Fruit fly (Drosophila melanogaster): ENCODE results near the gene byn.
A peak's percentile ranks its signal among the peaks of the same experiment; 100 is the strongest.

Gene byn

DNA sequence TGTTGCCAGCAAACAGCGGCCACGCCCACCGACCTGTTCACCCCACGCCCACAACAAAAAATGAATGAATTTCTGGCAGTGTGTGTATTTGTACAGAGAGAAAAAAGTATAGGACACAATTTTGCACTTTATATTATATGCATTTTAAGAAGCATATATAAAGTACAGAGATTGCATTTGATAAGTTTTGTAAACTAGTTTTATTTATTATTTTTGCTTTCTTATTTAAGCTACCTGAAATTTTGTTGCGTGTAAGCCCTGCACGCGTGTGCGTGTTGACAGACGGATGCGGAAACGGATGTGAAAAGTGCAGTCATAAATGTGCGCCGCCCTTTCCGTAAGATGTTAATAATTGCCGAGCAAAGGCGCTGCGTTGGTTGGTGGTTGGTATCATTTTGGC is 30.7 kb upstream of the byn start:
- TF ChIP-seq CG3919 (GFP tag; optimal IDR thresholded peaks at IDR 0.05) (peak; percentile 23), fd59A (GFP tag; optimal IDR thresholded peaks at IDR 0.05) (peak; percentile 13), Gug (GFP tag; IDR thresholded peaks at IDR 0.05) (no peak), CG32006 (GFP tag; optimal IDR thresholded peaks at IDR 0.05) (peak; percentile 22), Eip75B (GFP tag; optimal IDR thresholded peaks at IDR 0.05) (peak; percentile 17), ss (GFP tag; optimal IDR thresholded peaks at IDR 0.05) (peak in 1 of 2 experiments; percentile 36), CG8119 (GFP tag; IDR thresholded peaks at IDR 0.05) (no peak), CG10669 (GFP tag; optimal IDR thresholded peaks at IDR 0.05) (peak; percentile 51), Met (GFP tag; optimal IDR thresholded peaks at IDR 0.05) (peak; percentile 4), acj6 (GFP tag; optimal IDR thresholded peaks at IDR 0.05) (no peak), cyc (GFP tag; optimal IDR thresholded peaks at IDR 0.05) (peak; percentile 6), CG6808 (GFP tag; optimal IDR thresholded peaks at IDR 0.05) (no peak), CG10631 (GFP tag; optimal IDR thresholded peaks at IDR 0.05) (peak; percentile 11), CG7368 (GFP tag; optimal IDR thresholded peaks at IDR 0.05) (no peak), net (GFP tag; optimal IDR thresholded peaks at IDR 0.05) (no peak), spab (GFP tag; optimal IDR thresholded peaks at IDR 0.05) (peak; percentile 18), Eip78C (GFP tag) (peak; percentile 36), Smox (GFP tag; optimal IDR thresholded peaks at IDR 0.05) (no peak), dsx (GFP tag; optimal IDR thresholded peaks at IDR 0.05; ENCODE audit: poor library complexity, severe bottlenecking) (no peak), Sox102F (GFP tag; optimal IDR thresholded peaks at IDR 0.05) (no peak), Ets21C (GFP tag; optimal IDR thresholded peaks at IDR 0.05) (no peak), svp (GFP tag) (peak; percentile 58), CG4318 (GFP tag; optimal IDR thresholded peaks at IDR 0.05) (no peak), dac (GFP tag; optimal IDR thresholded peaks at IDR 0.05) (no peak), CG6276 (GFP tag; optimal IDR thresholded peaks at IDR 0.05) (no peak), Hr4 (GFP tag; optimal IDR thresholded peaks at IDR 0.05) (no peak), CG8632 (GFP tag; optimal IDR thresholded peaks at IDR 0.05) (no peak), CG15336 (GFP tag; IDR thresholded peaks at IDR 0.05) (no peak), achi (GFP tag; optimal IDR thresholded peaks at IDR 0.05) (peak; percentile 10), Hr39 (GFP tag; optimal IDR thresholded peaks at IDR 0.05) (peak; percentile 9), Ets96B (tag; optimal IDR thresholded peaks at IDR 0.05) (peak; percentile 39), lz (GFP tag; optimal IDR thresholded peaks at IDR 0.05) (no peak), eg (GFP tag; IDR thresholded peaks at IDR 0.05) (no peak), Sox14 (GFP tag; optimal IDR thresholded peaks at IDR 0.05) (peak; percentile 4), pdm3 (GFP tag; optimal IDR thresholded peaks at IDR 0.05) (no peak), vri (GFP tag; optimal IDR thresholded peaks at IDR 0.05) (no peak), CG8319 (GFP tag; optimal IDR thresholded peaks at IDR 0.05) (no peak)

DNA sequence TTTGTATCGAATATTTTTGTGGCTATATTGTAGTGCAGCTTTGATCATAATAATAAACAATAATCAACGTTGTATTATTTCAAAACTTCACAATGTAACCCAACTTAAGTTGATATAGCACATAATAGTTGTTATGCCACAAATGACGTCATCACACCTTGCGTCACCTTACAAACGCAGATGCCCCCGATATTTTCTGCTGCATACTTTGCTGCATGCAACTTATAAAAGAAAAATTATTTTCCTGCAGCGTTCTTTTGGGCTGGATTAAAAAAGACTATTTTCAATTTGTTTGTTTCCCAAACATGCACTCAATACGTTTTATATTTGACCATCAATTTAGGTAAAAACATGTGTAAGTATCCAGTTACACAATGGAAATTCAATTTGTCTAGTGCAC is 9.3 kb upstream of the byn start:
- TF ChIP-seq Eip75B (GFP tag; optimal IDR thresholded peaks at IDR 0.05) = peak; percentile 77
- peak; percentile 10 for TF ChIP-seq fkh (GFP tag; optimal IDR thresholded peaks at IDR 0.05)
- no peak for TF ChIP-seq pdm3 (GFP tag; optimal IDR thresholded peaks at IDR 0.05)
- TF ChIP-seq Sox15 (GFP tag; optimal IDR thresholded peaks at IDR 0.05) = no peak
- TF ChIP-seq svp (GFP tag) = peak; percentile 42
- TF ChIP-seq Ets21C (GFP tag; optimal IDR thresholded peaks at IDR 0.05) = no peak

DNA sequence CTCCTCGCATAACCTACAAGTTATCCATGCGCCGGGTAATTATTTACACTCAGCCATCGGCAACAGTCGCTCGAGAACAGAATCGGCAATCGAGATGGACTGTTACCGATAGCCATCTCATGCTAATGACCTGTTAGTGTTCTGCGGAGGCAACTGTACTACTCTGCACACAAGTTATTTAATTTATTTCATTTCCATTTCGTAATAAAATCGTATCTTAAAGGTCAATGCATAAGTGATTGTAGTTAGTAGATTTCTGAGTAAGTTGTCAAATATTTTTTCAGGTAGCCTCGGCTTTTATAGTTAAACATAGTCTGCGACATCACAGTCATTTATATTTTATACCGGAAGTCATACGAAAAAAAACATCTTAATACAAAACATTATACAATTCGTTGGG is 6.3 kb upstream of the byn start, which contains the start of gene CG11588:
Gene CG11588 (plus strand): TSS at position 301 of the 400 bp plus-strand sequence.
- TF ChIP-seq Met (GFP tag; optimal IDR thresholded peaks at IDR 0.05) (no peak), Eip75B (GFP tag; optimal IDR thresholded peaks at IDR 0.05) (no peak), CG6808 (GFP tag; optimal IDR thresholded peaks at IDR 0.05) (no peak), CG10631 (GFP tag; optimal IDR thresholded peaks at IDR 0.05) (no peak), Sox15 (GFP tag; optimal IDR thresholded peaks at IDR 0.05) (no peak), CG31627 (GFP tag; optimal IDR thresholded peaks at IDR 0.05) (no peak), acj6 (GFP tag; optimal IDR thresholded peaks at IDR 0.05) (no peak), CG15336 (GFP tag; IDR thresholded peaks at IDR 0.05) (no peak), Hr38 (GFP tag; optimal IDR thresholded peaks at IDR 0.05) (no peak), CG8632 (GFP tag; optimal IDR thresholded peaks at IDR 0.05) (no peak), fkh (GFP tag; optimal IDR thresholded peaks at IDR 0.05) (no peak), CG16779 (tag; optimal IDR thresholded peaks at IDR 0.05) (no peak), Hr39 (GFP tag; optimal IDR thresholded peaks at IDR 0.05) (no peak), fd59A (GFP tag; optimal IDR thresholded peaks at IDR 0.05) (no peak), net (GFP tag; optimal IDR thresholded peaks at IDR 0.05) (no peak)
